Worm (Caenorhabditis elegans) whole organism, early embryonic: Measurements from ENCODE around the gene asp-2.

ENCODE experiments used
- ama-1 ChIP-seq: fragments of 150-350 bp; optimal IDR thresholded peaks from 2 replicates; lab custom pipeline; 2014
- ceh-36 ChIP-seq: sonication (generic microtip); optimal IDR thresholded peaks from 2 replicates; lab custom pipeline; 2016; ENCODE audit warnings: missing genetic modification characterization, inconsistent platforms, missing compliant biosample characterization
- tbx-11 ChIP-seq: fragments of 200-800 bp; sonication (Bioruptor generic); IDR thresholded peaks from 2 replicates; pipeline ENCODE4 v1.3.6; 2022; ENCODE audit warnings: missing genetic modification characterization, missing compliant biosample characterization

- no peak for TF ChIP-seq ama-1 (lab: Kevin White, UChicago)
- no peak for TF ChIP-seq ceh-36 (tag; lab: Kevin White, UChicago)
- no peak for TF ChIP-seq tbx-11 (GFP tag; lab: Robert Waterston, UW)
Observed at ce11 chrV:9198887-9199286, 4.0 kb upstream of the asp-2 start, which contains the start of gene str-177.
